Fruit fly (Drosophila melanogaster) whole organism, embryonic: ENCODE data around the gene mRRF1.

ENCODE experiments used
- CG10431 ChIP-seq: fragments of 200-800 bp; sonication (Bioruptor generic); optimal IDR thresholded peaks from 3 replicates; lab custom pipeline; 2018; ENCODE audit warnings: missing biosample characterization, mild to moderate bottlenecking, missing genetic modification characterization
- CG11247 ChIP-seq: fragments of 200-800 bp; sonication (Bioruptor generic); IDR thresholded peaks from 2 replicates; pipeline ENCODE4 v1.3.6; 2022; ENCODE audit warnings: missing biosample characterization, missing genetic modification characterization
- CG11398 ChIP-seq: fragments of 200-800 bp; sonication (Bioruptor generic); optimal IDR thresholded peaks from 2 replicates; lab custom pipeline; 2016; ENCODE audit warnings: missing biosample characterization, missing genetic modification characterization
- CG12942 ChIP-seq: fragments of 200-800 bp; sonication (Bioruptor generic); optimal IDR thresholded peaks from 3 replicates; lab custom pipeline; 2016; ENCODE audit warnings: missing biosample characterization, missing genetic modification characterization
- CG13287 ChIP-seq: fragments of 200-800 bp; sonication (Bioruptor generic); IDR thresholded peaks from 2 replicates; pipeline ENCODE4 v1.3.6; 2022; ENCODE audit warnings: missing biosample characterization, missing genetic modification characterization; ENCODE audit not compliant: partially characterized antibody
- CG13894 ChIP-seq: fragments of 200-800 bp; sonication (Bioruptor generic); optimal IDR thresholded peaks from 3 replicates; lab custom pipeline; 2018; ENCODE audit warnings: missing biosample characterization, mild to moderate bottlenecking, missing genetic modification characterization, moderate library complexity
- CG14014 ChIP-seq: fragments of 200-800 bp; sonication (Bioruptor generic); IDR thresholded peaks from 2 replicates; pipeline ENCODE4 v1.3.6; 2022; ENCODE audit warnings: missing biosample characterization, missing genetic modification characterization
- CG15011 ChIP-seq: fragments of 200-800 bp; sonication (Bioruptor generic); optimal IDR thresholded peaks from 3 replicates; lab custom pipeline; 2018; ENCODE audit warnings: missing biosample characterization, mild to moderate bottlenecking, missing genetic modification characterization
- CG1603 ChIP-seq: fragments of 200-800 bp; sonication (Bioruptor generic); optimal IDR thresholded peaks from 2 replicates; lab custom pipeline; 2019; ENCODE audit warnings: missing biosample characterization, mild to moderate bottlenecking, missing genetic modification characterization, moderate library complexity
- CG16815 ChIP-seq: fragments of 200-800 bp; sonication (Bioruptor generic); optimal IDR thresholded peaks from 3 replicates; lab custom pipeline; 2017; ENCODE audit warnings: missing biosample characterization, mild to moderate bottlenecking, missing genetic modification characterization
- CG18619 ChIP-seq: fragments of 200-800 bp; sonication (Bioruptor generic); optimal IDR thresholded peaks from 3 replicates; lab custom pipeline; 2017; ENCODE audit warnings: missing biosample characterization, mild to moderate bottlenecking, missing genetic modification characterization
- CG31224 ChIP-seq: fragments of 200-800 bp; sonication (Bioruptor generic); IDR thresholded peaks from 2 replicates; pipeline ENCODE4 v1.3.6; 2022; ENCODE audit warnings: missing biosample characterization, missing genetic modification characterization
- CG6683 ChIP-seq: fragments of 200-800 bp; sonication (Bioruptor generic); optimal IDR thresholded peaks from 2 replicates; lab custom pipeline; 2017; ENCODE audit warnings: missing biosample characterization, mild to moderate bottlenecking, missing genetic modification characterization, missing genetic modification reagents
- CG7357 ChIP-seq: fragments of 200-800 bp; sonication (Bioruptor generic); IDR thresholded peaks from 3 replicates; pipeline ENCODE4 v1.3.6; 2022; ENCODE audit warnings: missing biosample characterization, missing genetic modification characterization
- CG8765 ChIP-seq: fragments of 200-800 bp; sonication (Bioruptor generic); IDR thresholded peaks from 2 replicates; pipeline ENCODE4 v1.3.6; 2022; ENCODE audit warnings: missing biosample characterization, missing genetic modification characterization
- CG9797 ChIP-seq: fragments of 200-800 bp; sonication (Bioruptor generic); optimal IDR thresholded peaks from 3 replicates; lab custom pipeline; 2018; ENCODE audit warnings: missing biosample characterization, mild to moderate bottlenecking, missing genetic modification characterization
- Deaf1 ChIP-seq: fragments of 200-800 bp; optimal IDR thresholded peaks from 3 replicates; lab custom pipeline; 2019; ENCODE audit warnings: missing biosample characterization, mild to moderate bottlenecking, missing genetic modification characterization, moderate library complexity
- Doc2 ChIP-seq: fragments of 200-800 bp; sonication (Bioruptor generic); IDR thresholded peaks from 2 replicates; pipeline ENCODE4 v1.3.6; 2022; ENCODE audit warnings: missing biosample characterization, missing genetic modification characterization
- Dref ChIP-seq: fragments of 200-800 bp; sonication (Bioruptor generic); IDR thresholded peaks from 2 replicates; pipeline ENCODE4 v1.3.6; 2022; ENCODE audit warnings: missing biosample characterization, missing genetic modification characterization
- HmgD ChIP-seq: fragments of 200-800 bp; sonication (Bioruptor generic); optimal IDR thresholded peaks from 3 replicates; lab custom pipeline; 2016; ENCODE audit warnings: missing biosample characterization, missing genetic modification characterization
- MBD-R2 ChIP-seq: fragments of 200-800 bp; sonication (Bioruptor generic); IDR thresholded peaks from 2 replicates; pipeline ENCODE4 v1.3.6; 2022; ENCODE audit warnings: missing biosample characterization, missing genetic modification characterization
- NC2β ChIP-seq: fragments of 200-800 bp; sonication (Bioruptor generic); optimal IDR thresholded peaks from 2 replicates; lab custom pipeline; 2016; ENCODE audit warnings: missing biosample characterization, missing genetic modification characterization
- Neu2 ChIP-seq: fragments of 200-800 bp; sonication (Bioruptor generic); optimal IDR thresholded peaks from 3 replicates; lab custom pipeline; 2016; ENCODE audit warnings: missing biosample characterization, missing genetic modification characterization, borderline replicate concordance
- Nf-YA ChIP-seq: fragments of 200-800 bp; sonication (Bioruptor generic); IDR thresholded peaks from 2 replicates; pipeline ENCODE4 v1.3.6; 2022; ENCODE audit warnings: missing biosample characterization, missing genetic modification characterization
- Oli ChIP-seq: fragments of 200-800 bp; sonication (Bioruptor generic); optimal IDR thresholded peaks from 2 replicates; lab custom pipeline; 2018; ENCODE audit warnings: missing biosample characterization, mild to moderate bottlenecking, missing genetic modification characterization, moderate library complexity
- Opbp ChIP-seq: fragments of 200-800 bp; sonication (Bioruptor generic); IDR thresholded peaks from 3 replicates; pipeline ENCODE4 v1.3.6; 2022; ENCODE audit warnings: missing biosample characterization, missing genetic modification characterization; ENCODE audit not compliant: partially characterized antibody
- Poxn ChIP-seq: fragments of 200-800 bp; sonication (Bioruptor generic); IDR thresholded peaks from 2 replicates; pipeline ENCODE4 v1.3.6; 2022; ENCODE audit warnings: missing biosample characterization, missing genetic modification characterization
- Sry-β ChIP-seq: fragments of 200-800 bp; sonication (Bioruptor generic); optimal IDR thresholded peaks from 2 replicates; lab custom pipeline; 2018; ENCODE audit warnings: missing biosample characterization, mild to moderate bottlenecking, missing genetic modification characterization, moderate library complexity
- chinmo ChIP-seq: fragments of 200-800 bp; sonication (Bioruptor generic); IDR thresholded peaks from 4 replicates; pipeline ENCODE4 v1.3.6; 2022; ENCODE audit warnings: missing biosample characterization, missing genetic modification characterization; ENCODE audit not compliant: partially characterized antibody
- chm ChIP-seq: fragments of 200-800 bp; sonication (Bioruptor generic); IDR thresholded peaks from 2 replicates; pipeline ENCODE4 v1.3.6; 2022; ENCODE audit warnings: missing biosample characterization, missing genetic modification characterization
- crc ChIP-seq: fragments of 200-800 bp; sonication (Bioruptor generic); optimal IDR thresholded peaks from 2 replicates; lab custom pipeline; 2016; ENCODE audit warnings: missing biosample characterization, missing genetic modification characterization
- en ChIP-seq: fragments of 200-800 bp; sonication (Bioruptor generic); optimal IDR thresholded peaks from 2 replicates; lab custom pipeline; 2016; ENCODE audit warnings: missing biosample characterization, missing genetic modification characterization
- ewg ChIP-seq: fragments of 200-800 bp; sonication (Bioruptor generic); optimal IDR thresholded peaks from 3 replicates; lab custom pipeline; 2017; ENCODE audit warnings: mild to moderate bottlenecking, missing biosample characterization, missing genetic modification reagents, missing genetic modification characterization
- fd102C ChIP-seq: fragments of 200-800 bp; sonication (Bioruptor generic); optimal IDR thresholded peaks from 2 replicates; lab custom pipeline; 2018; ENCODE audit warnings: missing biosample characterization, mild to moderate bottlenecking, missing genetic modification characterization, moderate library complexity
- fd3F ChIP-seq: fragments of 200-800 bp; sonication (Bioruptor generic); optimal IDR thresholded peaks from 2 replicates; lab custom pipeline; 2018; ENCODE audit warnings: missing biosample characterization, mild to moderate bottlenecking, missing genetic modification characterization, moderate library complexity
- ftz-f1 ChIP-seq: fragments of 200-800 bp; sonication (Bioruptor generic); optimal IDR thresholded peaks from 2 replicates; lab custom pipeline; 2016; ENCODE audit warnings: missing biosample characterization, missing genetic modification characterization
- grau ChIP-seq: fragments of 200-800 bp; optimal IDR thresholded peaks from 3 replicates; lab custom pipeline; 2019; ENCODE audit warnings: missing biosample characterization, mild to moderate bottlenecking, missing genetic modification characterization, moderate library complexity
- gsb-n ChIP-seq: fragments of 200-800 bp; sonication (Bioruptor generic); optimal IDR thresholded peaks from 3 replicates; lab custom pipeline; 2018; ENCODE audit warnings: missing biosample characterization, mild to moderate bottlenecking, missing genetic modification characterization
- hb ChIP-seq: fragments of 200-800 bp; sonication (Bioruptor generic); IDR thresholded peaks from 3 replicates; pipeline ENCODE4 v1.3.6; 2022; ENCODE audit warnings: missing biosample characterization, missing genetic modification characterization; ENCODE audit not compliant: partially characterized antibody
- insv ChIP-seq, 2 experiments: fragments of 200-800 bp; sonication (Bioruptor generic); optimal IDR thresholded peaks; 3 replicates each; lab custom pipeline; 2016 to 2018; ENCODE audit warnings: missing biosample characterization in 2 of 2, missing genetic modification characterization in 2 of 2
- kay ChIP-seq: fragments of 200-800 bp; sonication (Bioruptor generic); optimal IDR thresholded peaks from 2 replicates; lab custom pipeline; 2016; ENCODE audit warnings: missing biosample characterization, missing genetic modification characterization
- kni ChIP-seq: fragments of 200-800 bp; sonication (Bioruptor generic); optimal IDR thresholded peaks from 3 replicates; lab custom pipeline; 2017; ENCODE audit warnings: mild to moderate bottlenecking, missing biosample characterization, missing genetic modification reagents, missing genetic modification characterization
- mirr ChIP-seq: fragments of 200-800 bp; sonication (Bioruptor generic); optimal IDR thresholded peaks from 3 replicates; lab custom pipeline; 2018; ENCODE audit warnings: missing biosample characterization, mild to moderate bottlenecking, missing genetic modification characterization
- repo ChIP-seq: fragments of 200-800 bp; sonication (Bioruptor generic); optimal IDR thresholded peaks from 2 replicates; lab custom pipeline; 2016; ENCODE audit warnings: missing biosample characterization, missing genetic modification characterization
- seq ChIP-seq: fragments of 200-800 bp; sonication (Bioruptor generic); IDR thresholded peaks from 2 replicates; pipeline ENCODE4 v1.3.6; 2022; ENCODE audit warnings: missing biosample characterization, missing genetic modification characterization
- sim ChIP-seq: fragments of 200-800 bp; sonication (Bioruptor generic); IDR thresholded peaks from 2 replicates; pipeline ENCODE4 v1.3.6; 2022; ENCODE audit warnings: missing biosample characterization, missing genetic modification characterization
- sna ChIP-seq: fragments of 200-800 bp; sonication (Bioruptor generic); IDR thresholded peaks from 2 replicates; pipeline ENCODE4 v1.3.6; 2022; ENCODE audit warnings: missing biosample characterization, missing genetic modification characterization; ENCODE audit not compliant: partially characterized antibody
- tgo ChIP-seq: fragments of 200-800 bp; sonication (Bioruptor generic); IDR thresholded peaks from 3 replicates; pipeline ENCODE4 v1.3.6; 2022; ENCODE audit warnings: missing biosample characterization, missing genetic modification characterization
- unc-4 ChIP-seq: fragments of 200-800 bp; sonication (Bioruptor generic); IDR thresholded peaks from 2 replicates; pipeline ENCODE4 v1.3.6; 2022; ENCODE audit warnings: missing biosample characterization, missing genetic modification characterization; ENCODE audit not compliant: partially characterized antibody

mRRF1 gene

DNA sequence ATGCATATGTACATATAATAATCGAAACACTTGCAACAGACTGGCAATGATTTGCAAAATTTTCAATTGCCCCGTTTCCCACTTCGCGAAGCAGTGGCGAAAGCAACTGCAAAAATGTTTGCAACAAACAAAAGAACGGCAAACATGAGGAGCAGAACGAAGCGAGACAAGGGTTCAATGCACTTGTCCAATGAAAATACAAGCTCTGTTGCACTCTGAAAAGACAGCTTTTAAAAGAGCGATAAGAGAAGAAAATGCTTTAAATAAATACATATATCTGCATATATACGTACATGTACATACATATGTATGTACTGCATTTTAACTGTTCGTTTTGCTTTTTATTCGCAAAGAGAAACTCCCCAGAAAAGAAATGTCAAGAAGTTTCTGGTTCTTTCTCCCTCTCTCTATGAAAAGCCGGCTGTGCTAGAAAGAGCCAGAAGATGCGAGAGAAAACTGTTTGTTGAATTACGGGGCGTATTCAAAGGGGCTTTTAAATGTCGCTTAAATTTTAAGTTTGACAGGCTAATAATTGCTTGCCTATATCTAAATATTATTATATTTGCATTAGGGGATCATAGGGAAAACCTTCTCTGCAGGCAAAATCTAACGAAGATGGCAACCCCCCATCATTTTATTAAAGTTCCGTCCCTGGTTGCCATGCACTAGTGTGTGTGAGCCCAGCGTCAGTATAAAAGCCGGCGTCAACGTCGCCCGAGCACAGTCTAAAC is 19.4 kb downstream of the mRRF1 start, which contains the start of gene Hsp27 (continued):
- TF ChIP-seq CG16815 (peak; percentile 97), MBD-R2 (GFP tag; lab: Robert Waterston, UW) (peak; percentile 96), Opbp (GFP tag; lab: Robert Waterston, UW) (0 out of 3 replicates have a peak, but pooled peaks have one; percentile 50), CG1603 (peak; percentile 96), crc (GFP tag; lab: Kevin White, UChicago) (peak; percentile 92), fd3F (peak; percentile 94), CG13287 (GFP tag; lab: Robert Waterston, UW) (no peak; the same call in 1 of the 2 replicates), CG7357 (GFP tag; lab: Robert Waterston, UW) (peak; percentile 96), CG12942 (GFP tag; lab: Kevin White, UChicago) (peak; percentile 97), CG9797 (GFP tag; lab: Kevin White, UChicago) (peak; percentile 50), sim (GFP tag; lab: Robert Waterston, UW) (peak; percentile 97), tgo (GFP tag; lab: Robert Waterston, UW) (peak; percentile 99), CG11398 (GFP tag; lab: Kevin White, UChicago) (peak; percentile 60), CG10431 (GFP tag; lab: Kevin White, UChicago) (peak; percentile 93), gsb-n (tag; lab: Kevin White, UChicago) (peak; percentile 98), CG8765 (GFP tag; lab: Robert Waterston, UW) (peak; percentile 97), CG15011 (GFP tag; lab: Kevin White, UChicago) (peak; percentile 96), hb (no peak), chm (peak; percentile 98), grau (peak; percentile 97), seq (GFP tag; lab: Robert Waterston, UW) (peak; percentile 97), CG13894 (tag; lab: Kevin White, UChicago) (peak; percentile 93), unc-4 (GFP tag; lab: Robert Waterston, UW) (no peak), HmgD (GFP tag; lab: Kevin White, UChicago) (peak; percentile 38), Oli (peak; percentile 99), Poxn (GFP tag; lab: Robert Waterston, UW) (peak; percentile 84), repo (GFP tag; lab: Kevin White, UChicago) (peak; percentile 89), fd102C (GFP tag; lab: Kevin White, UChicago) (peak; percentile 55), CG6683 (peak; percentile 95), ewg (GFP tag; lab: Kevin White, UChicago) (peak; percentile 97), en (GFP tag; lab: Kevin White, UChicago) (peak; percentile 65), kni (no peak), Dref (peak; percentile 40), chinmo (no peak), Nf-YA (GFP tag; lab: Robert Waterston, UW) (peak; percentile 97), Sry-β (peak; percentile 70), insv (GFP tag; optimal IDR thresholded peaks at IDR 0.05; lab: Kevin White, UChicago) (peak in 1 of 2 experiments; percentile 27), ftz-f1 (GFP tag; lab: Kevin White, UChicago) (peak; percentile 81), sna (GFP tag; lab: Robert Waterston, UW) (no peak), mirr (peak; percentile 81), CG31224 (GFP tag; lab: Robert Waterston, UW) (peak; percentile 96), CG11247 (GFP tag; lab: Robert Waterston, UW) (peak; percentile 98), NC2β (GFP tag; lab: Kevin White, UChicago) (peak; percentile 85), Neu2 (GFP tag; lab: Kevin White, UChicago) (no peak), Deaf1 (tag; lab: Kevin White, UChicago) (peak; percentile 86), CG14014 (peak; percentile 96), kay (GFP tag; lab: Kevin White, UChicago) (peak; percentile 97), CG18619 (peak; percentile 97), Doc2 (GFP tag; lab: Robert Waterston, UW) (peak; percentile 93)
